Fruit fly (Drosophila melanogaster): ENCODE data around the gene Wnt6.

dm6 chr2L:7386555-7387420 is 53.3 kb downstream of the Wnt6 start:
- TF ChIP-seq Mio (GFP tag; optimal IDR thresholded peaks at IDR 0.05) (no peak), CG32264 (GFP tag; optimal IDR thresholded peaks at IDR 0.05) (no peak), N (GFP tag; optimal IDR thresholded peaks at IDR 0.05) (no peak), fru (GFP tag; optimal IDR thresholded peaks at IDR 0.05) (no peak), GATAd (GFP tag; optimal IDR thresholded peaks at IDR 0.05) (no peak), psq (GFP tag; optimal IDR thresholded peaks at IDR 0.05) (no peak), Sp1 (GFP tag; optimal IDR thresholded peaks at IDR 0.05) (no peak), Vsx2 (GFP tag; optimal IDR thresholded peaks at IDR 0.05; ENCODE audit: partially characterized antibody) (no peak), ey (GFP tag; optimal IDR thresholded peaks at IDR 0.05) (no peak), usp (GFP tag; optimal IDR thresholded peaks at IDR 0.05) (no peak), pan (optimal IDR thresholded peaks at IDR 0.05) (no peak), brk (GFP tag; optimal IDR thresholded peaks at IDR 0.05) (no peak), Myc (optimal IDR thresholded peaks at IDR 0.05) (no peak), dmrt93B (GFP tag; optimal IDR thresholded peaks at IDR 0.05) (no peak)

Measured in whole organism, wandering third instar larva.